Fruit fly (Drosophila melanogaster): ENCODE results near the gene gskt.

The gskt gene

dm6 chr3R:31363615-31364014 lies 8.6 kb upstream of the gskt start (continued):
- TF ChIP-seq Bdp1 (GFP tag; optimal IDR thresholded peaks at IDR 0.05) (no peak), CG11247 (GFP tag; IDR thresholded peaks at IDR 0.05) (no peak), trem (tag; optimal IDR thresholded peaks at IDR 0.05) (no peak), CG8281 (tag; optimal IDR thresholded peaks at IDR 0.05) (no peak), gro (GFP tag; optimal IDR thresholded peaks at IDR 0.05) (no peak), CG11456 (GFP tag; IDR thresholded peaks at IDR 0.05) (no peak), CG31388 (GFP tag; optimal IDR thresholded peaks at IDR 0.05) (no peak), Dad (GFP tag; optimal IDR thresholded peaks at IDR 0.05) (no peak), btn (GFP tag; optimal IDR thresholded peaks at IDR 0.05) (no peak), CG8359 (GFP tag; optimal IDR thresholded peaks at IDR 0.05; ENCODE audit: borderline replicate concordance) (no peak), HHEX (GFP tag; optimal IDR thresholded peaks at IDR 0.05) (no peak), CG2199 (GFP tag; IDR thresholded peaks at IDR 0.05) (no peak), CG17568 (GFP tag; optimal IDR thresholded peaks at IDR 0.05) (no peak), CG6272 (GFP tag; IDR thresholded peaks at IDR 0.05) (no peak), fd3F (GFP tag; optimal IDR thresholded peaks at IDR 0.05) (no peak), Hmx (GFP tag; optimal IDR thresholded peaks at IDR 0.05) (no peak), dati (GFP tag; IDR thresholded peaks at IDR 0.05) (no peak), hkb (optimal IDR thresholded peaks at IDR 0.05) (no peak), hkb (GFP tag; IDR thresholded peaks at IDR 0.05) (0 out of 2 replicates have a peak, but pooled peaks have one; percentile 34), Myb (GFP tag; optimal IDR thresholded peaks at IDR 0.05) (no peak), Hr51 (GFP tag; optimal IDR thresholded peaks at IDR 0.05) (peak in 1 of 2 experiments; percentile 61), CG10462 (GFP tag; optimal IDR thresholded peaks at IDR 0.05) (no peak), CG6765 (GFP tag; optimal IDR thresholded peaks at IDR 0.05) (no peak), Xrp1 (GFP tag; IDR thresholded peaks at IDR 0.05) (no peak), cato (GFP tag; optimal IDR thresholded peaks at IDR 0.05; ENCODE audit: borderline replicate concordance) (no peak), hb (GFP tag; IDR thresholded peaks at IDR 0.05; ENCODE audit: partially characterized antibody) (no peak), CG33213 (GFP tag; optimal IDR thresholded peaks at IDR 0.05) (no peak), trh (GFP tag; optimal IDR thresholded peaks at IDR 0.05) (no peak), Stat92E (GFP tag; optimal IDR thresholded peaks at IDR 0.05) (no peak), nmo (GFP tag; optimal IDR thresholded peaks at IDR 0.05) (no peak), dm (GFP tag; optimal IDR thresholded peaks at IDR 0.05) (no peak), CG34422 (GFP tag; IDR thresholded peaks at IDR 0.05) (no peak), Sox100B (GFP tag; optimal IDR thresholded peaks at IDR 0.05) (no peak), Fer2 (tag; optimal IDR thresholded peaks at IDR 0.05) (no peak), CG8478 (optimal IDR thresholded peaks at IDR 0.05) (no peak), Max (GFP tag; optimal IDR thresholded peaks at IDR 0.05) (no peak), Ets97D (GFP tag; optimal IDR thresholded peaks at IDR 0.05) (no peak), gsb (GFP tag; IDR thresholded peaks at IDR 0.05) (no peak), CG32532 (GFP tag; IDR thresholded peaks at IDR 0.05) (0 out of 2 replicates have a peak, but pooled peaks have one; percentile 19), CG17359 (tag; optimal IDR thresholded peaks at IDR 0.05) (no peak), CG4707 (GFP tag; optimal IDR thresholded peaks at IDR 0.05) (no peak), gfzf (GFP tag; optimal IDR thresholded peaks at IDR 0.05) (no peak), Gug (GFP tag; IDR thresholded peaks at IDR 0.05) (no peak), D (optimal IDR thresholded peaks at IDR 0.05) (no peak), D (GFP tag; optimal IDR thresholded peaks at IDR 0.05) (no peak), Ets65A (GFP tag) (peak; percentile 19), jing (GFP tag; optimal IDR thresholded peaks at IDR 0.05) (no peak), Doc2 (GFP tag; IDR thresholded peaks at IDR 0.05) (no peak), nom (GFP tag; optimal IDR thresholded peaks at IDR 0.05) (no peak), CG7556 (GFP tag; optimal IDR thresholded peaks at IDR 0.05) (peak; percentile 49), grn (GFP tag; optimal IDR thresholded peaks at IDR 0.05) (no peak), CG14965 (GFP tag; optimal IDR thresholded peaks at IDR 0.05; ENCODE audit: borderline replicate concordance) (no peak), slou (GFP tag; optimal IDR thresholded peaks at IDR 0.05) (no peak)
